Worm (Caenorhabditis elegans): ENCODE results near the gene Y69A2AR.31.
A peak's percentile ranks its signal among the peaks of the same experiment; 100 is the strongest.

DNA sequence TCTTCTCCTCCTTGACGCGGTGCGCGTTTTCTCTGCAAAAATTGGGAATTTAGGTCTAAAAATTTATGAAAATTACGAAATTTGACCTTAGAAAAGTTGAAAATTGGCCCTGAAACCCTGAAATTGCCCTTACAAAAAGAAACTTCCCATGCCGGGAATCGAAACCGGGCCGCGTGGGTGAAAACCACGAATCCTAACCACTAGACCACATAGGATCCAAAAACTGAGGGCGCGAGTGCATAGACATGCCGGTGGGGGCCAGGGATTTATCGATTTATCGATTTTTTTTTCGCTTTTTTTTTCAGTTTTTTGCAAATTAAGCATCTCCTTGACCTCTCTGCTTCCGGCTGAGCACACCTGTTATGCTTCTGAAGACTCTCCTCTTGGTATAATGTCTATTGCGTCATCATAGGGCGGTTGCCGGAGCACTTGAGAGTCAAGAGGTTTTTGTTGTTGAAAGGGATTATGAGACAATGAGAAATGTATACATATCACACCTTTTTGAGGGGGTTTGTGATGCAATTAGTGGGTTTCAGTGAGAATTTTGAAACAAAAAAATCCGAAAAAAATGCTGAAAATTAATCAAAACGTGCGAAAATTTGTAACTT is 24.0 kb downstream of the Y69A2AR.31 start:
- TF ChIP-seq pha-4 (tag; optimal IDR thresholded peaks at IDR 0.05) = no peak
- no peak for TF ChIP-seq unc-39 (tag; optimal IDR thresholded peaks at IDR 0.05)
- TF ChIP-seq lsy-2 (tag; optimal IDR thresholded peaks at IDR 0.05) = no peak
- TF ChIP-seq mls-2 (tag; optimal IDR thresholded peaks at IDR 0.05) = peak; percentile 59
- TF ChIP-seq nhr-12 (tag; optimal IDR thresholded peaks at IDR 0.05) = no peak
- peak; percentile 72 for TF ChIP-seq ceh-83 (GFP tag; optimal IDR thresholded peaks at IDR 0.05)
- TF ChIP-seq ceh-43 (GFP tag; optimal IDR thresholded peaks at IDR 0.05) = no peak
- no peak for TF ChIP-seq ces-1 (GFP tag; optimal IDR thresholded peaks at IDR 0.05)
- TF ChIP-seq flh-1 (GFP tag; optimal IDR thresholded peaks at IDR 0.05) = peak; percentile 13
- TF ChIP-seq nhr-76 (tag; optimal IDR thresholded peaks at IDR 0.05) = no peak
- peak; percentile 90 for TF ChIP-seq zip-8 (tag; optimal IDR thresholded peaks at IDR 0.05)
- peak; percentile 52 for TF ChIP-seq M03D4.4 (tag; optimal IDR thresholded peaks at IDR 0.05)
- TF ChIP-seq ceh-39 (tag; optimal IDR thresholded peaks at IDR 0.05) = no peak
- TF ChIP-seq tbx-8 (GFP tag; optimal IDR thresholded peaks at IDR 0.05) = peak; percentile 7
